Fruit fly (Drosophila melanogaster) whole organism, embryonic: Measurements from ENCODE around the gene Rab7.

Experiments used
- CG10147 ChIP-seq: fragments of 200-800 bp; sonication (Bioruptor generic); optimal IDR thresholded peaks from 2 replicates; lab custom pipeline; 2019; ENCODE audit warnings: missing biosample characterization, mild to moderate bottlenecking, missing genetic modification characterization, moderate library complexity
- CG10543 ChIP-seq: fragments of 200-800 bp; sonication (Bioruptor generic); optimal IDR thresholded peaks from 3 replicates; lab custom pipeline; 2017; ENCODE audit warnings: missing biosample characterization, mild to moderate bottlenecking, missing genetic modification characterization, moderate library complexity
- CG12104 ChIP-seq: fragments of 200-800 bp; sonication (Bioruptor generic); optimal IDR thresholded peaks from 3 replicates; lab custom pipeline; 2016; ENCODE audit warnings: missing biosample characterization, missing genetic modification characterization
- CG12769 ChIP-seq: fragments of 200-800 bp; sonication (Bioruptor generic); optimal IDR thresholded peaks from 2 replicates; lab custom pipeline; 2019; ENCODE audit warnings: missing biosample characterization, mild to moderate bottlenecking, missing genetic modification characterization, moderate library complexity
- CG12942 ChIP-seq: fragments of 200-800 bp; sonication (Bioruptor generic); optimal IDR thresholded peaks from 3 replicates; lab custom pipeline; 2016; ENCODE audit warnings: missing biosample characterization, missing genetic modification characterization
- CG13287 ChIP-seq: fragments of 200-800 bp; sonication (Bioruptor generic); IDR thresholded peaks from 2 replicates; pipeline ENCODE4 v1.3.6; 2022; ENCODE audit warnings: missing biosample characterization, missing genetic modification characterization; ENCODE audit not compliant: partially characterized antibody
- CG13894 ChIP-seq: fragments of 200-800 bp; sonication (Bioruptor generic); optimal IDR thresholded peaks from 3 replicates; lab custom pipeline; 2018; ENCODE audit warnings: missing biosample characterization, mild to moderate bottlenecking, missing genetic modification characterization, moderate library complexity
- CG2116 ChIP-seq: fragments of 200-800 bp; sonication (Bioruptor generic); optimal IDR thresholded peaks from 3 replicates; lab custom pipeline; 2018; ENCODE audit warnings: missing biosample characterization, mild to moderate bottlenecking, missing genetic modification characterization
- CG2202 ChIP-seq: fragments of 200-800 bp; sonication (Bioruptor generic); optimal IDR thresholded peaks from 2 replicates; lab custom pipeline; 2018; ENCODE audit warnings: missing biosample characterization, mild to moderate bottlenecking, missing genetic modification characterization
- CG2875 ChIP-seq: fragments of 200-800 bp; sonication (Bioruptor generic); optimal IDR thresholded peaks from 2 replicates; lab custom pipeline; 2017; ENCODE audit warnings: missing biosample characterization, mild to moderate bottlenecking, missing genetic modification characterization, missing genetic modification reagents
- CG31388 ChIP-seq: fragments of 200-800 bp; sonication (Bioruptor generic); optimal IDR thresholded peaks from 2 replicates; lab custom pipeline; 2016; ENCODE audit warnings: missing biosample characterization, missing genetic modification characterization
- CG3281 ChIP-seq: fragments of 200-800 bp; sonication (Bioruptor generic); optimal IDR thresholded peaks from 3 replicates; lab custom pipeline; 2017; ENCODE audit warnings: missing biosample characterization, mild to moderate bottlenecking, missing genetic modification characterization
- CG3407 ChIP-seq: fragments of 200-800 bp; sonication (Bioruptor generic); optimal IDR thresholded peaks from 2 replicates; lab custom pipeline; 2018; ENCODE audit warnings: missing biosample characterization, mild to moderate bottlenecking, missing genetic modification characterization
- CG4707 ChIP-seq: fragments of 200-800 bp; sonication (Bioruptor generic); optimal IDR thresholded peaks from 2 replicates; lab custom pipeline; 2018; ENCODE audit warnings: missing biosample characterization, mild to moderate bottlenecking, missing genetic modification characterization, moderate library complexity
- CG4820 ChIP-seq: fragments of 200-800 bp; sonication (Bioruptor generic); optimal IDR thresholded peaks from 3 replicates; lab custom pipeline; 2016; ENCODE audit warnings: missing biosample characterization, missing genetic modification characterization
- CG6175 ChIP-seq: fragments of 200-800 bp; sonication (Bioruptor generic); IDR thresholded peaks from 3 replicates; pipeline ENCODE4 v1.3.6; 2022; ENCODE audit warnings: missing biosample characterization, missing genetic modification characterization
- CG6813 ChIP-seq: fragments of 200-800 bp; sonication (Bioruptor generic); optimal IDR thresholded peaks from 2 replicates; lab custom pipeline; 2017; ENCODE audit warnings: missing biosample characterization, missing genetic modification characterization, mild to moderate bottlenecking, moderate library complexity, missing genetic modification reagents
- CG6854 ChIP-seq: fragments of 200-800 bp; sonication (Bioruptor generic); optimal IDR thresholded peaks from 3 replicates; lab custom pipeline; 2017; ENCODE audit warnings: missing biosample characterization, mild to moderate bottlenecking, missing genetic modification characterization
- CG7271 ChIP-seq: fragments of 200-800 bp; sonication (Bioruptor generic); optimal IDR thresholded peaks from 2 replicates; lab custom pipeline; 2018; ENCODE audit warnings: missing biosample characterization, mild to moderate bottlenecking, missing genetic modification characterization, moderate library complexity
- CG9797 ChIP-seq: fragments of 200-800 bp; sonication (Bioruptor generic); optimal IDR thresholded peaks from 3 replicates; lab custom pipeline; 2018; ENCODE audit warnings: missing biosample characterization, mild to moderate bottlenecking, missing genetic modification characterization
- Dbx ChIP-seq: fragments of 200-800 bp; sonication (Bioruptor generic); IDR thresholded peaks from 3 replicates; pipeline ENCODE4 v1.3.6; 2022; ENCODE audit warnings: missing biosample characterization, missing genetic modification characterization
- Dll ChIP-seq: fragments of 200-800 bp; sonication (Bioruptor generic); IDR thresholded peaks from 4 replicates; pipeline ENCODE4 v1.3.6; 2022; ENCODE audit warnings: missing biosample characterization, missing genetic modification characterization; ENCODE audit not compliant: partially characterized antibody
- Dp ChIP-seq: fragments of 200-800 bp; sonication (Bioruptor generic); optimal IDR thresholded peaks from 2 replicates; lab custom pipeline; 2018; ENCODE audit warnings: missing biosample characterization, mild to moderate bottlenecking, missing genetic modification characterization, moderate library complexity
- Eip74EF ChIP-seq, 2 experiments: fragments of 200-800 bp in 1 of 2; fragments of >200 bp in 1 of 2; sonication (Bioruptor generic) in 1 of 2; optimal IDR thresholded peaks; 2 replicates each; lab custom pipeline; 2017 to 2019; ENCODE audit warnings: missing biosample characterization in 2 of 2, missing genetic modification characterization in 2 of 2, mild to moderate bottlenecking in 1 of 2, moderate library complexity in 1 of 2
- Hr39 ChIP-seq: fragments of >200 bp; optimal IDR thresholded peaks from 2 replicates; lab custom pipeline; 2017
- Hr51 ChIP-seq, 2 experiments: fragments of 200-800 bp; sonication (Bioruptor generic); optimal IDR thresholded peaks; 2 replicates in 1 of 2; 3 replicates in 1 of 2; lab custom pipeline; 2016 to 2018; ENCODE audit warnings: missing biosample characterization in 2 of 2, missing genetic modification characterization in 2 of 2, mild to moderate bottlenecking in 1 of 2, moderate library complexity in 1 of 2
- Mes4 ChIP-seq: fragments of 200-800 bp; sonication (Bioruptor generic); optimal IDR thresholded peaks from 2 replicates; lab custom pipeline; 2016; ENCODE audit warnings: missing biosample characterization, missing genetic modification characterization
- Myb ChIP-seq: fragments of 200-800 bp; sonication (Bioruptor generic); optimal IDR thresholded peaks from 2 replicates; lab custom pipeline; 2016; ENCODE audit warnings: missing biosample characterization, missing genetic modification characterization
- Optix ChIP-seq: fragments of 200-800 bp; sonication (Bioruptor generic); IDR thresholded peaks from 3 replicates; pipeline ENCODE4 v1.3.6; 2022; ENCODE audit warnings: missing biosample characterization, missing genetic modification characterization
- Rfx ChIP-seq: fragments of 200-800 bp; sonication (Bioruptor generic); IDR thresholded peaks from 2 replicates; pipeline ENCODE4 v1.3.6; 2022; ENCODE audit warnings: missing biosample characterization, missing genetic modification characterization
- aop ChIP-seq: fragments of 200-800 bp; sonication (Bioruptor generic); IDR thresholded peaks from 2 replicates; pipeline ENCODE4 v1.3.6; 2022; ENCODE audit warnings: missing biosample characterization, missing genetic modification characterization
- cg ChIP-seq: fragments of 200-800 bp; sonication (Bioruptor generic); optimal IDR thresholded peaks from 3 replicates; lab custom pipeline; 2019; ENCODE audit warnings: missing biosample characterization, mild to moderate bottlenecking, missing genetic modification characterization, moderate library complexity
- chif ChIP-seq, 2 experiments: fragments of 200-800 bp; sonication (Bioruptor generic); optimal IDR thresholded peaks; 3 replicates each; lab custom pipeline; 2016; ENCODE audit warnings: missing biosample characterization in 2 of 2, missing genetic modification characterization in 2 of 2
- chinmo ChIP-seq: fragments of 200-800 bp; sonication (Bioruptor generic); IDR thresholded peaks from 4 replicates; pipeline ENCODE4 v1.3.6; 2022; ENCODE audit warnings: missing biosample characterization, missing genetic modification characterization; ENCODE audit not compliant: partially characterized antibody
- da ChIP-seq: fragments of 200-800 bp; sonication (Bioruptor generic); optimal IDR thresholded peaks from 2 replicates; lab custom pipeline; 2016; ENCODE audit warnings: missing biosample characterization, missing genetic modification characterization
- danr ChIP-seq: fragments of 200-800 bp; sonication (Bioruptor generic); IDR thresholded peaks from 2 replicates; pipeline ENCODE4 v1.3.6; 2022; ENCODE audit warnings: missing biosample characterization, missing genetic modification characterization
- emc ChIP-seq: fragments of 200-800 bp; sonication (Bioruptor generic); optimal IDR thresholded peaks from 2 replicates; lab custom pipeline; 2016; ENCODE audit warnings: missing biosample characterization, missing genetic modification characterization
- grn ChIP-seq: fragments of 200-800 bp; sonication (Bioruptor generic); optimal IDR thresholded peaks from 3 replicates; lab custom pipeline; 2017; ENCODE audit warnings: missing biosample characterization, missing genetic modification characterization
- ham ChIP-seq: fragments of 200-800 bp; sonication (Bioruptor generic); IDR thresholded peaks from 2 replicates; pipeline ENCODE4 v1.3.6; 2022; ENCODE audit warnings: missing biosample characterization, missing genetic modification characterization
- lab ChIP-seq: fragments of 200-800 bp; sonication (Bioruptor generic); optimal IDR thresholded peaks from 3 replicates; lab custom pipeline; 2017; ENCODE audit warnings: missing biosample characterization, missing genetic modification characterization, mild to moderate bottlenecking, moderate library complexity, missing genetic modification reagents
- lov ChIP-seq, 2 experiments: fragments of 200-800 bp in 1 of 2; fragments of >200 bp in 1 of 2; sonication (Bioruptor generic) in 1 of 2; IDR thresholded peaks in 1 of 2; optimal IDR thresholded peaks in 1 of 2; 2 replicates in 1 of 2; 3 replicates in 1 of 2; pipeline versions ENCODE4 v1.3.6 to Lab custom; 2017 to 2022; ENCODE audit warnings: missing biosample characterization in 1 of 2, missing genetic modification characterization in 1 of 2
- nau ChIP-seq: fragments of 200-800 bp; sonication (Bioruptor generic); optimal IDR thresholded peaks from 3 replicates; lab custom pipeline; 2017; ENCODE audit warnings: missing biosample characterization, mild to moderate bottlenecking, missing genetic modification characterization, missing genetic modification reagents
- p53 ChIP-seq: fragments of 200-800 bp; sonication (Bioruptor generic); optimal IDR thresholded peaks from 2 replicates; lab custom pipeline; 2016; ENCODE audit warnings: missing biosample characterization, missing genetic modification characterization
- phol ChIP-seq: fragments of 200-800 bp; sonication (Bioruptor generic); optimal IDR thresholded peaks from 3 replicates; lab custom pipeline; 2018; ENCODE audit warnings: missing biosample characterization, mild to moderate bottlenecking, missing genetic modification characterization, moderate library complexity
- repo ChIP-seq: fragments of 200-800 bp; sonication (Bioruptor generic); optimal IDR thresholded peaks from 2 replicates; lab custom pipeline; 2016; ENCODE audit warnings: missing biosample characterization, missing genetic modification characterization
- sens-2 ChIP-seq: fragments of 200-800 bp; sonication (Bioruptor generic); IDR thresholded peaks from 2 replicates; pipeline ENCODE4 v1.3.6; 2022; ENCODE audit warnings: missing biosample characterization, missing genetic modification characterization
- unpg ChIP-seq: fragments of 200-800 bp; sonication (Bioruptor generic); optimal IDR thresholded peaks from 3 replicates; lab custom pipeline; 2018; ENCODE audit warnings: missing biosample characterization, mild to moderate bottlenecking, missing genetic modification characterization, moderate library complexity
- zen ChIP-seq: fragments of 200-800 bp; sonication (Bioruptor generic); optimal IDR thresholded peaks from 3 replicates; lab custom pipeline; 2018; ENCODE audit warnings: missing biosample characterization, mild to moderate bottlenecking, missing genetic modification characterization, moderate library complexity

Gene Rab7

DNA sequence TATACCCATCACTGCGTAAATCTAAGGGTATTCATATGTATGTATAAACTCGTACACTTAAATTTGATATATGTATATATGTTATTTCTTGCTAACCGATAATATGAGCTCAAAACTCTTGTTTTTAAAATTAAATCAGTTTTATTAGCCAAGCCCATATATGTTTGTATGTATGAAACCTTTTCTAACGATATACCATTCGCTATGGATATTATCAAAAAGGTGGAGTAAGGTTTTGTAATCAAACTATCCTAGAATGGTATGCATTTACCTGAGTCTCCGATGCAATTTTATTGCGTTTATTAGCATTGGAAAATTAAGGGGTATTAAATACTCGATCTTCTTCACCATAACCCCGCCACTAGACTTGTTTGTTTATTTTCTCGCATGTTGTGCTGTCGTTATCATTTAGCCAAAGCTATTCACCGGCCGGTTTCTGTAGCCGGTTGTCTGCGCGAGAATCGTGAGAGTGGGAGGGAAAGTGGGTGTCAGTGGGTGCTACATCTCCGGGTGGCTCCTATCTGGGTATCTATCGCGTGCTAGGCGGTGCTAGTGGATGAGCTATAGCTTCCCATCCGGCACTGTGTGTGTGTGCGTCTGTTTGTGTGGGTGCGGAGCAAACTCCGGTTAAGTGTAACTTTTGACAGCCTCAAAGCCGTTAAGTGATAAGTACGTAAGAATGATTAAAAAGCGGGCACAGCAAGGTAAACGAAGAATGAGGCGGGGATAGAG, 15.1 kb downstream of the Rab7 start (continued):
- TF ChIP-seq Hr51 (GFP tag; optimal IDR thresholded peaks at IDR 0.05; lab: Kevin White, UChicago), result peak in 1 of 2 experiments; percentile 36
- TF ChIP-seq CG12769, result peak; percentile 67
- TF ChIP-seq danr, result no peak
- no peak for TF ChIP-seq CG6175
- TF ChIP-seq Optix (GFP tag; lab: Robert Waterston, UW), result no peak
- peak; percentile 1 for TF ChIP-seq CG3281 (GFP tag; lab: Kevin White, UChicago)
- TF ChIP-seq CG13894, result peak; percentile 46
- no peak for TF ChIP-seq CG10147 (GFP tag; lab: Kevin White, UChicago)
- TF ChIP-seq cg (GFP tag; lab: Kevin White, UChicago), result peak; percentile 39
- TF ChIP-seq Eip74EF (GFP tag; optimal IDR thresholded peaks at IDR 0.05; lab: Kevin White, UChicago), result no peak
- peak; percentile 22 for TF ChIP-seq phol (tag; lab: Kevin White, UChicago)
- TF ChIP-seq p53 (GFP tag; lab: Kevin White, UChicago), result no peak
- TF ChIP-seq zen (tag; lab: Kevin White, UChicago), result no peak
- TF ChIP-seq sens-2 (GFP tag; lab: Robert Waterston, UW), result no peak
- no peak for TF ChIP-seq repo (GFP tag; lab: Kevin White, UChicago)
- TF ChIP-seq CG12942 (GFP tag; lab: Kevin White, UChicago), result no peak
- TF ChIP-seq CG9797 (GFP tag; lab: Kevin White, UChicago), result no peak
- no peak for TF ChIP-seq CG2202 (tag; lab: Kevin White, UChicago)
- peak in 1 of 2 experiments; percentile 25 for TF ChIP-seq chif (GFP tag; optimal IDR thresholded peaks at IDR 0.05; lab: Kevin White, UChicago)
- no peak for TF ChIP-seq CG7271
- TF ChIP-seq grn (GFP tag; lab: Kevin White, UChicago), result peak; percentile 31
- TF ChIP-seq CG4707 (GFP tag; lab: Kevin White, UChicago), result no peak
- no peak for TF ChIP-seq CG13287 (GFP tag; lab: Robert Waterston, UW)
- peak; percentile 29 for TF ChIP-seq lab
- no peak for TF ChIP-seq ham (GFP tag; lab: Robert Waterston, UW)
- TF ChIP-seq Myb, result no peak
- no peak for TF ChIP-seq CG2875 (GFP tag; lab: Kevin White, UChicago)
- TF ChIP-seq CG31388 (GFP tag; lab: Kevin White, UChicago), result no peak
- peak; percentile 13 for TF ChIP-seq unpg
- no peak for TF ChIP-seq nau (GFP tag; lab: Kevin White, UChicago)
- TF ChIP-seq Mes4 (GFP tag; lab: Kevin White, UChicago), result no peak
- TF ChIP-seq CG6813 (GFP tag; lab: Kevin White, UChicago), result no peak
- no peak for TF ChIP-seq CG3407 (GFP tag; lab: Kevin White, UChicago)
- no peak for TF ChIP-seq Dll (GFP tag; lab: Robert Waterston, UW)
- TF ChIP-seq da, result no peak
- no peak for TF ChIP-seq lov (optimal IDR thresholded peaks at IDR 0.05; lab: Kevin White, UChicago)
- TF ChIP-seq lov (GFP tag; IDR thresholded peaks at IDR 0.05; lab: Robert Waterston, UW), result no peak
- TF ChIP-seq CG10543 (GFP tag; lab: Kevin White, UChicago), result peak; percentile 29
- no peak for TF ChIP-seq CG2116 (GFP tag; lab: Kevin White, UChicago)
- TF ChIP-seq CG6854 (GFP tag; lab: Kevin White, UChicago), result peak; percentile 2
- TF ChIP-seq Dbx (GFP tag; lab: Robert Waterston, UW), result no peak; the same call in 2 of the 3 replicates
- TF ChIP-seq aop (GFP tag; lab: Robert Waterston, UW), result no peak
- TF ChIP-seq Hr39 (lab: Kevin White, UChicago), result no peak
- TF ChIP-seq CG4820 (GFP tag; lab: Kevin White, UChicago), result no peak
- peak; percentile 15 for TF ChIP-seq CG12104 (GFP tag; lab: Kevin White, UChicago)
- no peak for TF ChIP-seq Rfx (GFP tag; lab: Robert Waterston, UW)
- no peak for TF ChIP-seq emc
- 0 out of 4 replicates have a peak, but pooled peaks have one; percentile 51 for TF ChIP-seq chinmo (GFP tag; lab: Robert Waterston, UW)
- TF ChIP-seq Dp, result no peak
